Fruit fly (Drosophila melanogaster): ENCODE results near the gene CG4768.

DNA sequence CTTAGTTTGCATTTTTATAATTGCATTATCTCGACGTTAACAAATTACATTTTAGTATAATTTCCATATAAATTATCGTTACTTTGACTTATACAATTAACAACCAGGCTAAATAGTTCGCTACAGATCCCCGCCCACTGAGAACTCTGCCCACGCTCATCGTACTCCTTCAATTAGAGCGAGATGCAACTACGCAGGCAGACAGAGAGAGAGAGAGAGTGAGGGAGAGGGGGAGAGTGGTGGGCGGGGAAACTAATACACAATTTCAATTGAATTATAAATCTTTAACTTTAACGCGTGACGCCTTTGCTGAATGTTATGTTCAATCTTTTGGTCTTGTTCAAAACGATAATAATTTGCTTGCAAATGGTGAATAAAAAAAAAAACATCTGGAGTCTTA, 6.2 kb downstream of the CG4768 start:
- TF ChIP-seq Myc (optimal IDR thresholded peaks at IDR 0.05) (no peak), OdsH (GFP tag; optimal IDR thresholded peaks at IDR 0.05) (no peak), Hr78 (GFP tag; optimal IDR thresholded peaks at IDR 0.05) (no peak), woc (GFP tag; optimal IDR thresholded peaks at IDR 0.05) (no peak)

Measured in whole organism, wandering third instar larva.